Fruit fly (Drosophila melanogaster) whole organism, pupa: ENCODE results near the gene CG42764.

ENCODE experiments used
- CG10348 ChIP-seq: fragments of 200-800 bp; sonication (Bioruptor generic); IDR thresholded peaks from 2 replicates; pipeline ENCODE4 v1.3.6; 2022; ENCODE audit warnings: missing biosample characterization, missing genetic modification characterization
- CG13204 ChIP-seq: fragments of 200-800 bp; sonication (Bioruptor generic); optimal IDR thresholded peaks from 2 replicates; lab custom pipeline; 2018; ENCODE audit warnings: missing biosample characterization, mild to moderate bottlenecking, missing genetic modification characterization, moderate library complexity
- CG34367 ChIP-seq: fragments of 200-800 bp; sonication (Bioruptor generic); optimal IDR thresholded peaks from 2 replicates; lab custom pipeline; 2018; ENCODE audit warnings: missing biosample characterization, mild to moderate bottlenecking, missing genetic modification characterization
- CG8159 ChIP-seq: fragments of 200-800 bp; sonication (Bioruptor generic); optimal IDR thresholded peaks from 3 replicates; lab custom pipeline; 2018; ENCODE audit warnings: missing biosample characterization, mild to moderate bottlenecking, missing genetic modification characterization, moderate library complexity
- CG9948 ChIP-seq: fragments of 200-800 bp; sonication (Bioruptor generic); optimal IDR thresholded peaks from 2 replicates; lab custom pipeline; 2018; ENCODE audit warnings: missing biosample characterization, mild to moderate bottlenecking, missing genetic modification characterization, moderate library complexity
- D1 ChIP-seq: fragments of 200-800 bp; sonication (Bioruptor generic); optimal IDR thresholded peaks from 2 replicates; lab custom pipeline; 2018; ENCODE audit warnings: missing biosample characterization, mild to moderate bottlenecking, missing genetic modification characterization, moderate library complexity
- EcR ChIP-seq: fragments of 200-800 bp; sonication (Bioruptor generic); optimal IDR thresholded peaks from 3 replicates; lab custom pipeline; 2019; ENCODE audit warnings: missing biosample characterization, missing genetic modification characterization, mild to moderate bottlenecking, moderate library complexity, missing genetic modification reagents
- Ets98B ChIP-seq: fragments of 200-800 bp; sonication (Bioruptor generic); IDR thresholded peaks from 2 replicates; pipeline ENCODE4 v1.3.6; 2022; ENCODE audit warnings: missing biosample characterization, missing genetic modification characterization
- Pif1B ChIP-seq: fragments of 200-800 bp; sonication (Bioruptor generic); optimal IDR thresholded peaks from 3 replicates; lab custom pipeline; 2016; ENCODE audit warnings: missing biosample characterization, missing genetic modification characterization
- fd96Ca ChIP-seq: fragments of 200-800 bp; sonication (Bioruptor generic); IDR thresholded peaks from 3 replicates; pipeline ENCODE4 v1.3.6; 2022; ENCODE audit warnings: missing biosample characterization, missing genetic modification characterization
- rn ChIP-seq: fragments of 200-800 bp; sonication (Bioruptor generic); IDR thresholded peaks from 2 replicates; pipeline ENCODE4 v1.3.6; 2022; ENCODE audit warnings: missing biosample characterization, missing genetic modification characterization

DNA sequence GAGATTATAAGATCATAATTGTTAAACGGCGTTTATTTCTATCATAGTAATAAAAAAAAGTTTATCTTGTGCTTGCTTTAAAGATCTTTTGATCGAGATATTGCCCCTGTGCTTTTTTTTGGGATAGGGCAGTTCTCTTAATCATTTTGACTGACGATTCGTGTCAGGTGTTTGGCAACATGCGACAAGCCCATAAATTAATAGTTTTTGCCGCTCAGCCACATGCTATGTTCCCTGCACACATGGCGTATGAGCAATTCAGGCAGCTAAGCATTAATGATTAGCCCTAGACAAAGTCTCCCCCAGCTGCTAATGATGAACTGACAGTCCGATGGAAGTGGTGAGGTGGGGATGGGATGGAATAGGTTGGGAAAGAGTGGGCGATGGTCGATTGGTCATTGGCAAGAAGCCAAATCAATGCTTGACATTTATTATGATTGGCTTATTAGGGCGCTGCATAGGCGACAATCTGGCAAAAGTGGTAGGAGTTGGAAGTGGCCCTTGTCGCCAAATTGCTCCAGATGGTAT is 24.9 kb downstream of the CG42764 start:
- TF ChIP-seq fd96Ca (no peak), Pif1B (no peak), CG10348 (GFP tag; lab: Robert Waterston, UW) (no peak), Ets98B (no peak), CG8159 (tag; lab: Kevin White, UChicago) (no peak), CG9948 (no peak), EcR (GFP tag; lab: Kevin White, UChicago) (no peak), CG13204 (GFP tag; lab: Kevin White, UChicago) (no peak), D1 (tag; lab: Kevin White, UChicago) (no peak), rn (GFP tag; lab: Robert Waterston, UW) (no peak), CG34367 (tag; lab: Kevin White, UChicago) (no peak)
